Fruit fly (Drosophila melanogaster): Measurements from ENCODE around the gene CG3108.

The CG3108 gene

dm6 chrX:5754837-5755828 is 26.3 kb downstream of the CG3108 start, which contains the start of the genes lin-52 and CG15771 (continued):
- TF ChIP-seq CG1024 (GFP tag; IDR thresholded peaks at IDR 0.05) (peak; percentile 78), CG3838 (GFP tag; optimal IDR thresholded peaks at IDR 0.05) (peak; percentile 70), Spps (tag; optimal IDR thresholded peaks at IDR 0.05) (peak; percentile 84), CG31365 (tag; optimal IDR thresholded peaks at IDR 0.05) (peak; percentile 73), kni (GFP tag; optimal IDR thresholded peaks at IDR 0.05) (peak; percentile 99), Tbp (GFP tag; optimal IDR thresholded peaks at IDR 0.05) (no peak), stc (GFP tag; IDR thresholded peaks at IDR 0.05) (peak; percentile 91), CG7839 (tag; optimal IDR thresholded peaks at IDR 0.05) (peak; percentile 96), BtbVII (GFP tag; optimal IDR thresholded peaks at IDR 0.05) (peak; percentile 96), amos (GFP tag; IDR thresholded peaks at IDR 0.05; ENCODE audit: partially characterized antibody) (peak; percentile 69), nerfin-2 (GFP tag; IDR thresholded peaks at IDR 0.05; ENCODE audit: partially characterized antibody) (0 out of 2 replicates have a peak, but pooled peaks have one; percentile 40), CG1602 (GFP tag; optimal IDR thresholded peaks at IDR 0.05) (peak; percentile 84), CG10366 (GFP tag; IDR thresholded peaks at IDR 0.05) (peak; percentile 94), TFAM (GFP tag; optimal IDR thresholded peaks at IDR 0.05) (peak; percentile 49), sens-2 (GFP tag; IDR thresholded peaks at IDR 0.05) (peak; percentile 76), mld (GFP tag; IDR thresholded peaks at IDR 0.05; ENCODE audit: partially characterized antibody) (no peak), Asciz (GFP tag; optimal IDR thresholded peaks at IDR 0.05) (peak; percentile 91), Nf-YA (GFP tag; IDR thresholded peaks at IDR 0.05) (peak; percentile 83), CG13287 (GFP tag; IDR thresholded peaks at IDR 0.05; ENCODE audit: partially characterized antibody) (peak; percentile 67), cg (GFP tag; optimal IDR thresholded peaks at IDR 0.05) (peak; percentile 70), chn (GFP tag; optimal IDR thresholded peaks at IDR 0.05) (peak; percentile 88), Rx (GFP tag; IDR thresholded peaks at IDR 0.05) (peak; percentile 90), MTF-1 (GFP tag; optimal IDR thresholded peaks at IDR 0.05; ENCODE audit: borderline replicate concordance) (peak; percentile 89), lab (GFP tag; optimal IDR thresholded peaks at IDR 0.05) (peak; percentile 97), unpg (GFP tag; optimal IDR thresholded peaks at IDR 0.05) (peak; percentile 94), Meics (GFP tag; optimal IDR thresholded peaks at IDR 0.05) (peak; percentile 96), Dfd (GFP tag; optimal IDR thresholded peaks at IDR 0.05) (no peak), dysf (GFP tag; IDR thresholded peaks at IDR 0.05) (peak; percentile 97), bowl (GFP tag; IDR thresholded peaks at IDR 0.05) (peak; percentile 81; the same call in 1 of the 2 replicates), Hr39 (optimal IDR thresholded peaks at IDR 0.05) (no peak), dmrt11E (tag; optimal IDR thresholded peaks at IDR 0.05) (peak; percentile 86), gem (tag; optimal IDR thresholded peaks at IDR 0.05) (peak; percentile 96), bigmax (GFP tag; optimal IDR thresholded peaks at IDR 0.05) (no peak), eyg (GFP tag; optimal IDR thresholded peaks at IDR 0.05) (no peak), grau (tag; optimal IDR thresholded peaks at IDR 0.05) (peak; percentile 95), btn (GFP tag; optimal IDR thresholded peaks at IDR 0.05) (peak; percentile 3), CG10431 (GFP tag; optimal IDR thresholded peaks at IDR 0.05) (peak; percentile 87), CG12155 (GFP tag; optimal IDR thresholded peaks at IDR 0.05) (peak; percentile 83), hbn (GFP tag; IDR thresholded peaks at IDR 0.05; ENCODE audit: partially characterized antibody) (peak; percentile 33; the same call in 1 of the 2 replicates), insv (GFP tag; optimal IDR thresholded peaks at IDR 0.05) (peak in 1 of 2 experiments; percentile 78), CG8765 (GFP tag; IDR thresholded peaks at IDR 0.05) (peak; percentile 82), CG14050 (GFP tag; IDR thresholded peaks at IDR 0.05) (peak; percentile 91), nom (GFP tag; optimal IDR thresholded peaks at IDR 0.05) (peak; percentile 95), CG4854 (GFP tag; optimal IDR thresholded peaks at IDR 0.05) (peak; percentile 70), CG12942 (GFP tag; optimal IDR thresholded peaks at IDR 0.05) (peak; percentile 86), YL-1 (GFP tag; optimal IDR thresholded peaks at IDR 0.05) (peak; percentile 97), Bteb2 (GFP tag; optimal IDR thresholded peaks at IDR 0.05) (peak; percentile 40), peb (GFP tag; IDR thresholded peaks at IDR 0.05) (peak; percentile 94)

Measured in whole organism, embryonic.